Worm (Caenorhabditis elegans) whole organism, L1 larva: ENCODE data around the gene srw-66.

Experiments
- Y116A8C.19 ChIP-seq: sonication (generic microtip); optimal IDR thresholded peaks from 2 replicates; lab custom pipeline; 2016; ENCODE audit warnings: missing compliant biosample characterization, missing genetic modification characterization, borderline replicate concordance
- aha-1 ChIP-seq: fragments of 150-350 bp; optimal IDR thresholded peaks from 2 replicates; lab custom pipeline; 2014; ENCODE audit warnings: missing biosample characterization, missing genetic modification characterization
- aly-2 ChIP-seq: fragments of 150-350 bp; optimal IDR thresholded peaks from 2 replicates; lab custom pipeline; 2014; ENCODE audit warnings: missing biosample characterization, missing genetic modification characterization
- ceh-63 ChIP-seq: fragments of 200-800 bp; sonication (Bioruptor generic); optimal IDR thresholded peaks from 2 replicates; lab custom pipeline; 2018; ENCODE audit warnings: mild to moderate bottlenecking, missing genetic modification characterization, missing compliant biosample characterization
- ceh-8 ChIP-seq: fragments of 200-800 bp; sonication (Bioruptor generic); optimal IDR thresholded peaks from 2 replicates; lab custom pipeline; 2018; ENCODE audit warnings: mild to moderate bottlenecking, missing genetic modification characterization, moderate library complexity, missing compliant biosample characterization
- ceh-82 ChIP-seq, 3 experiments: fragments of 150-350 bp in 1 of 3; sonication (generic microtip) in 2 of 3; optimal IDR thresholded peaks; 2 replicates each; lab custom pipeline; 2014 to 2017; ENCODE audit warnings: missing biosample characterization in 3 of 3, missing genetic modification characterization in 3 of 3
- dsc-1 ChIP-seq: sonication (generic microtip); optimal IDR thresholded peaks from 2 replicates; lab custom pipeline; 2016; ENCODE audit warnings: mild to moderate bottlenecking, missing genetic modification characterization, missing compliant biosample characterization
- egl-27 ChIP-seq, 2 experiments: fragments of 150-350 bp in 1 of 2; sonication (generic microtip); optimal IDR thresholded peaks; 3 replicates each; lab custom pipeline; 2017 to 2018; ENCODE audit warnings: missing biosample characterization in 2 of 2, missing genetic modification characterization in 2 of 2, missing genetic modification reagents in 2 of 2
- elt-3 ChIP-seq, 6 experiments: fragments of 150-350 bp in 1 of 6; sonication (generic microtip); optimal IDR thresholded peaks; 2 replicates each; lab custom pipeline; 2017 to 2018; ENCODE audit warnings: missing biosample characterization in 6 of 6, missing genetic modification characterization in 6 of 6, inconsistent platforms in 1 of 6
- fkh-8 ChIP-seq: sonication (generic microtip); optimal IDR thresholded peaks from 2 replicates; lab custom pipeline; 2016; ENCODE audit warnings: mild to moderate bottlenecking, missing genetic modification characterization, missing compliant biosample characterization
- fos-1 ChIP-seq: fragments of 150-350 bp; optimal IDR thresholded peaks from 2 replicates; lab custom pipeline; 2014; ENCODE audit warnings: missing biosample characterization, missing genetic modification characterization
- hlh-17 ChIP-seq: fragments of 200-800 bp; sonication (Bioruptor generic); optimal IDR thresholded peaks from 2 replicates; lab custom pipeline; 2018; ENCODE audit warnings: missing genetic modification characterization, mild to moderate bottlenecking, missing compliant biosample characterization, moderate library complexity, borderline replicate concordance
- hlh-4 ChIP-seq: sonication (generic microtip); optimal IDR thresholded peaks from 2 replicates; lab custom pipeline; 2016; ENCODE audit warnings: mild to moderate bottlenecking, missing genetic modification characterization, missing compliant biosample characterization
- hpl-2 ChIP-seq: fragments of 150-350 bp; optimal IDR thresholded peaks from 2 replicates; lab custom pipeline; 2014; ENCODE audit warnings: missing biosample characterization, missing genetic modification reagents, missing genetic modification characterization
- jun-1 ChIP-seq: fragments of 150-350 bp; optimal IDR thresholded peaks from 2 replicates; lab custom pipeline; 2014; ENCODE audit warnings: missing biosample characterization, missing genetic modification reagents, missing genetic modification characterization
- lin-13 ChIP-seq: fragments of 150-350 bp; optimal IDR thresholded peaks from 2 replicates; lab custom pipeline; 2014; ENCODE audit warnings: missing biosample characterization, missing genetic modification reagents, missing genetic modification characterization
- lin-14 ChIP-seq: fragments of 200-800 bp; sonication (Bioruptor generic); optimal IDR thresholded peaks from 2 replicates; lab custom pipeline; 2018; ENCODE audit warnings: mild to moderate bottlenecking, missing genetic modification characterization, moderate library complexity, missing compliant biosample characterization
- lin-15B ChIP-seq: fragments of 150-350 bp; sonication (generic microtip); optimal IDR thresholded peaks from 3 replicates; lab custom pipeline; 2014; ENCODE audit warnings: missing biosample characterization, missing genetic modification characterization
- lin-39 ChIP-seq: fragments of 150-350 bp; optimal IDR thresholded peaks from 2 replicates; lab custom pipeline; 2014; ENCODE audit warnings: missing biosample characterization, missing genetic modification reagents, missing genetic modification characterization
- mab-9 ChIP-seq: fragments of 200-800 bp; sonication (Bioruptor generic); IDR thresholded peaks from 2 replicates; pipeline ENCODE4 v1.3.6; 2022; ENCODE audit warnings: missing genetic modification reagents, missing genetic modification characterization, missing compliant biosample characterization
- mdl-1 ChIP-seq, 2 experiments: fragments of 150-350 bp; optimal IDR thresholded peaks; 2 replicates each; lab custom pipeline; 2014 to 2017; ENCODE audit warnings: missing biosample characterization in 2 of 2, missing genetic modification characterization in 2 of 2, inconsistent platforms in 1 of 2
- nhr-11 ChIP-seq: fragments of 150-350 bp; optimal IDR thresholded peaks from 2 replicates; lab custom pipeline; 2014; ENCODE audit warnings: missing biosample characterization, missing genetic modification characterization
- nhr-12 ChIP-seq: sonication (generic microtip); optimal IDR thresholded peaks from 2 replicates; lab custom pipeline; 2017; ENCODE audit warnings: missing biosample characterization, missing genetic modification characterization
- nhr-20 ChIP-seq: sonication (generic microtip); optimal IDR thresholded peaks from 2 replicates; lab custom pipeline; 2016; ENCODE audit warnings: mild to moderate bottlenecking, missing genetic modification characterization, missing compliant biosample characterization
- nhr-28 ChIP-seq: fragments of 150-350 bp; optimal IDR thresholded peaks from 2 replicates; lab custom pipeline; 2014; ENCODE audit warnings: missing biosample characterization, missing genetic modification characterization
- nhr-47 ChIP-seq: sonication (generic microtip); optimal IDR thresholded peaks from 2 replicates; lab custom pipeline; 2016; ENCODE audit warnings: mild to moderate bottlenecking, missing genetic modification characterization, moderate library complexity, missing compliant biosample characterization
- nhr-77 ChIP-seq: fragments of 150-350 bp; optimal IDR thresholded peaks from 2 replicates; lab custom pipeline; 2014; ENCODE audit warnings: missing biosample characterization, missing genetic modification characterization
- nhr-84 ChIP-seq: sonication (generic microtip); optimal IDR thresholded peaks from 2 replicates; lab custom pipeline; 2017; ENCODE audit warnings: missing biosample characterization, missing genetic modification characterization
- nhr-85 ChIP-seq: sonication (generic microtip); peaks from one replicate; lab custom pipeline; 2016; ENCODE audit warnings: missing genetic modification characterization, inconsistent platforms, missing compliant biosample characterization
- nhr-90 ChIP-seq: sonication (generic microtip); optimal IDR thresholded peaks from 2 replicates; lab custom pipeline; 2016; ENCODE audit warnings: mild to moderate bottlenecking, missing genetic modification characterization, missing compliant biosample characterization; ENCODE audit not compliant: poor library complexity
- snpc-4 ChIP-seq: fragments of 150-350 bp; optimal IDR thresholded peaks from 2 replicates; lab custom pipeline; 2014; ENCODE audit warnings: missing biosample characterization, missing genetic modification characterization
- sptf-1 ChIP-seq: fragments of 150-350 bp; optimal IDR thresholded peaks from 2 replicates; lab custom pipeline; 2014; ENCODE audit warnings: missing biosample characterization, missing genetic modification characterization
- sup-37 ChIP-seq: fragments of 200-800 bp; sonication (Bioruptor generic); optimal IDR thresholded peaks from 2 replicates; lab custom pipeline; 2018; ENCODE audit warnings: mild to moderate bottlenecking, missing genetic modification characterization, missing compliant biosample characterization
- tbx-2 ChIP-seq: sonication (generic microtip); optimal IDR thresholded peaks from 2 replicates; lab custom pipeline; 2016; ENCODE audit warnings: missing genetic modification characterization, missing compliant biosample characterization
- unc-130 ChIP-seq: fragments of 150-350 bp; optimal IDR thresholded peaks from 2 replicates; lab custom pipeline; 2017; ENCODE audit warnings: missing biosample characterization, missing genetic modification characterization, inconsistent platforms
- unc-30 ChIP-seq: sonication (generic microtip); optimal IDR thresholded peaks from 2 replicates; lab custom pipeline; 2017; ENCODE audit warnings: missing biosample characterization, missing genetic modification characterization
- unc-62 ChIP-seq: fragments of 150-350 bp; optimal IDR thresholded peaks from 2 replicates; lab custom pipeline; 2014; ENCODE audit warnings: missing biosample characterization, missing genetic modification reagents, missing genetic modification characterization
- unc-86 ChIP-seq: sonication (generic microtip); optimal IDR thresholded peaks from 2 replicates; lab custom pipeline; 2016; ENCODE audit warnings: missing genetic modification characterization, missing compliant biosample characterization
- unc-98 ChIP-seq: fragments of 200-800 bp; sonication (Bioruptor generic); IDR thresholded peaks from 2 replicates; pipeline ENCODE4 v1.3.6; 2022; ENCODE audit warnings: missing genetic modification characterization, missing compliant biosample characterization
- vab-15 ChIP-seq: sonication (generic microtip); optimal IDR thresholded peaks from 2 replicates; lab custom pipeline; 2017; ENCODE audit warnings: missing genotype, mild to moderate bottlenecking, missing genetic modification characterization, missing compliant biosample characterization
- xbp-1 ChIP-seq: sonication (generic microtip); optimal IDR thresholded peaks from 2 replicates; lab custom pipeline; 2016; ENCODE audit warnings: missing genetic modification characterization, missing compliant biosample characterization
- zag-1 ChIP-seq: fragments of 150-350 bp; optimal IDR thresholded peaks from 2 replicates; lab custom pipeline; 2014; ENCODE audit warnings: missing biosample characterization, missing genetic modification characterization
- zip-4 ChIP-seq: fragments of 200-800 bp; sonication (Bioruptor generic); optimal IDR thresholded peaks from 2 replicates; lab custom pipeline; 2018; ENCODE audit warnings: mild to moderate bottlenecking, missing genetic modification characterization, moderate library complexity, missing compliant biosample characterization
- ztf-4 ChIP-seq: fragments of 150-350 bp; optimal IDR thresholded peaks from 2 replicates; lab custom pipeline; 2014; ENCODE audit warnings: missing biosample characterization, missing genetic modification characterization

The srw-66 gene

DNA sequence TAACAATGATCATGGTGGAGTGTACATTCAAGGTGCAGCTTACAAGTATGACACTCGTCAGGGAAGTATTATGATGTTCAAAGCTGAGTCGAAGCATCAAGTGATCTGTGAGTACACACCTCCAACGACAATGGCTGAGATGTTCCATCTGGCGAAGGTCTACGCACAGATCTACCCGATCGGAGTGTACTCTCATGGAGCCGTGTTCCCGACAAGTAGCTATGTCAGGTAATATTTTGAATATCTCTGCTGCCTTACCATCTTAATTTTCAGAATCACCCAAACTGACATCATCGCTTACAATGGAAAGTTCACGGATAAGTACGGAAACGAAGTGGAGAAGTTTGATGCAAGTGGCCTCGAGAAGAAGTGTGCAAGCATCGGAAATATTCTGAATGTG is 15.0 kb downstream of the srw-66 start:
- no peak for TF ChIP-seq elt-3 (tag; optimal IDR thresholded peaks at IDR 0.05; lab: Kevin White, UChicago)
- no peak for TF ChIP-seq jun-1 (tag; lab: Kevin White, UChicago)
- no peak for TF ChIP-seq aly-2 (tag; lab: Kevin White, UChicago)
- no peak for TF ChIP-seq ceh-63 (GFP tag; lab: Kevin White, UChicago)
- TF ChIP-seq egl-27 (tag; optimal IDR thresholded peaks at IDR 0.05; lab: Kevin White, UChicago): no peak
- TF ChIP-seq nhr-11 (tag; lab: Kevin White, UChicago): no peak
- no peak for TF ChIP-seq unc-130 (tag; lab: Kevin White, UChicago)
- no peak for TF ChIP-seq hpl-2 (GFP tag; lab: Kevin White, UChicago)
- no peak for TF ChIP-seq lin-13 (GFP tag; lab: Kevin White, UChicago)
- TF ChIP-seq fkh-8 (tag; lab: Kevin White, UChicago): no peak
- no peak for TF ChIP-seq sptf-1
- TF ChIP-seq ztf-4 (tag; lab: Kevin White, UChicago): no peak
- no peak for TF ChIP-seq lin-15B (tag; lab: Kevin White, UChicago)
- no peak for TF ChIP-seq nhr-47 (tag; lab: Kevin White, UChicago)
- TF ChIP-seq sup-37 (GFP tag; lab: Kevin White, UChicago): no peak
- TF ChIP-seq unc-86: no peak

DNA sequence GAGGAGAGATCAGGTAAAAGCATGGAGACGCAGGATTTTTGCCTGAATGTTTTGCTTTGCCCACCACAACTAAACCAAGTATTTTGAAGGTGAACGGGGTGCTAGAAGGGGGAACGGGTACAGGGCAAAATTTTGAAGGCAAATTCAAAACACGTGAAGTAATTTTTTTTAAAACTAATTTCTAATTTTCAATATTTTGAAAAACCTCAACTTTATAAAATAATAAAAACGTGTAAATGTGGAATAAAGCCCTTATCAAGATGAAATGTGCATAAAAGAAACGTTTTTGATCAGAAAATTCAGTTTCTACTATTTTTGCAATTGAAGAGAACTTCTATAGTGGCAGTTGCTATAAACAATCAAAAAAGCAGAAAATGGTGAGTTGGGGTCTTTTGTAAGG is 16.1 kb downstream of the srw-66 start, which contains the start of gene clec-119:
TSS of gene clec-119 (plus strand) at position 301 of the 400 bp plus-strand sequence.
- no peak for TF ChIP-seq xbp-1
- TF ChIP-seq nhr-47 (tag; lab: Kevin White, UChicago): no peak
- TF ChIP-seq mab-9 (GFP tag; lab: Robert Waterston, UW): no peak
- TF ChIP-seq nhr-85 (tag; lab: Kevin White, UChicago): no peak
- TF ChIP-seq lin-39 (tag; lab: Kevin White, UChicago): no peak
- no peak for TF ChIP-seq hlh-17 (GFP tag; lab: Kevin White, UChicago)
- TF ChIP-seq nhr-11 (tag; lab: Kevin White, UChicago): no peak
- no peak for TF ChIP-seq unc-98 (GFP tag; lab: Robert Waterston, UW)
- no peak for TF ChIP-seq tbx-2
- TF ChIP-seq ceh-82 (tag; optimal IDR thresholded peaks at IDR 0.05; lab: Kevin White, UChicago): no peak

DNA sequence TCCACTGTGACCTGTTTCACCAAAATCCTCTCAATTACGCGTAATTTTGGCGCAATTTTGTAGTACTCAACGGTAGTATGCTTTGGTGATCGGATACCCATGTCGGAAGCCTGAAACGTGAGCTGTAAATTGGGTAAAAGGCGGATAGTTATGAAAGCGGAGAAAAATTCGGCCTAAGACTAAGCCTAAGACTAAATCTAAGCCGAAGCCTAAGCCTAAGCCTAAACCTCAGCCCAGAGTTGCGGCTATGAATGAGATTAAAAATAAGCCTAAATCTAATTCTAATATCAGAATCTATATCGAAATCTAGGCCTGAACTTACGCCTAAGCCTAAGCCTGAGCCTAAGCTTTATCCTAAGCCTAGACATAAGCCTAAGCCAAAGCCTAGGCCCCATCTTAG is 19.5 kb downstream of the srw-66 start, which contains the start of gene lin-42:
TSS of gene lin-42 (minus strand) at position 101 of the 400 bp plus-strand sequence.
- TF ChIP-seq ceh-8 (GFP tag; lab: Kevin White, UChicago) (no peak), unc-30 (tag; lab: Kevin White, UChicago) (no peak), Y116A8C.19 (tag; lab: Kevin White, UChicago) (no peak), unc-62 (GFP tag; lab: Kevin White, UChicago) (no peak), nhr-28 (tag; lab: Kevin White, UChicago) (no peak), zip-4 (GFP tag; lab: Kevin White, UChicago) (no peak), tbx-2 (no peak), jun-1 (tag; lab: Kevin White, UChicago) (no peak), vab-15 (tag; lab: Kevin White, UChicago) (no peak), xbp-1 (no peak)

DNA sequence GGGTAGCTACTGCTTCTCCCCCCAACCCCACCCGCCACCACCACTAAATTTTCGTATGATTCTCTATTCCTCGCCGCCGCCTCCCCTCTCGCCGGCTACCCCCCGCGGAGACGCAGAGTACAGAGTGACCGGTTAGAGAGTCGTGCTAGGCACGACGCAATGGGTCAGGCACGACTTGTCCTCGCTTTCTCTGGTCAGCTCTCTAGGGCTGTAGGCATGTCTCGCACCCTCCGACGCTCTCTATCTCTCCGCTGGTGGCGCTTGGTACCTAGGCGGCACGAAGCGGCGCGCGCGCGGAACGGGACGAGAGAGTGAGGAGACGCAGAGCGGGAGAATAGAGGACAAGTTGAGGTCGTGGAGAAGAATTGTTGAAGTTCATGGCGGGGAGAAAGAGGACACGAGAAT is 24.9 kb downstream of the srw-66 start:
- TF ChIP-seq zip-4 (GFP tag; lab: Kevin White, UChicago) (no peak), unc-62 (GFP tag; lab: Kevin White, UChicago) (no peak), elt-3 (tag; optimal IDR thresholded peaks at IDR 0.05; lab: Kevin White, UChicago) (no peak), hlh-4 (tag; lab: Kevin White, UChicago) (no peak), tbx-2 (peak; percentile 79), dsc-1 (tag; lab: Kevin White, UChicago) (peak; percentile 30), nhr-12 (no peak), fos-1 (tag; lab: Kevin White, UChicago) (peak; percentile 29), mdl-1 (tag; optimal IDR thresholded peaks at IDR 0.05; lab: Kevin White, UChicago) (peak in 1 of 2 experiments; percentile 74), nhr-77 (tag; lab: Kevin White, UChicago) (no peak), unc-98 (GFP tag; lab: Robert Waterston, UW) (no peak), ceh-82 (tag; optimal IDR thresholded peaks at IDR 0.05; lab: Kevin White, UChicago) (peak in 2 of 3 experiments; percentile 67 to 74), unc-130 (tag; lab: Kevin White, UChicago) (no peak), fkh-8 (tag; lab: Kevin White, UChicago) (peak; percentile 64), unc-30 (tag; lab: Kevin White, UChicago) (no peak), nhr-90 (tag; lab: Kevin White, UChicago) (peak; percentile 80), snpc-4 (tag; lab: Kevin White, UChicago) (no peak), aha-1 (tag; lab: Kevin White, UChicago) (no peak), lin-14 (GFP tag; lab: Kevin White, UChicago) (peak; percentile 91), ztf-4 (tag; lab: Kevin White, UChicago) (peak; percentile 91), hpl-2 (GFP tag; lab: Kevin White, UChicago) (no peak), sup-37 (GFP tag; lab: Kevin White, UChicago) (peak; percentile 11), zag-1 (no peak), egl-27 (tag; optimal IDR thresholded peaks at IDR 0.05; lab: Kevin White, UChicago) (peak; percentile 19 to 64), nhr-20 (tag; lab: Kevin White, UChicago) (peak; percentile 77), nhr-84 (tag; lab: Kevin White, UChicago) (no peak)
